Worm (Caenorhabditis elegans) whole organism, young adult: ENCODE results near the gene clec-28.

Experiments used
- F39B2.1 ChIP-seq: fragments of 200-800 bp; sonication (Bioruptor generic); IDR thresholded peaks from 2 replicates; pipeline ENCODE4 v1.3.6; 2022; ENCODE audit warnings: missing genetic modification reagents, missing genetic modification characterization, missing compliant biosample characterization
- F49E8.2 ChIP-seq: sonication (generic microtip); optimal IDR thresholded peaks from 3 replicates; lab custom pipeline; 2017; ENCODE audit warnings: missing genetic modification characterization, mild to moderate bottlenecking, missing compliant biosample characterization, antibody characterized with exemption, moderate library complexity; ENCODE audit not compliant: insufficient read depth
- F57C9.4 ChIP-seq: sonication (generic microtip); optimal IDR thresholded peaks from 2 replicates; lab custom pipeline; 2017; ENCODE audit warnings: mild to moderate bottlenecking, missing genetic modification characterization, missing compliant biosample characterization
- ama-1 ChIP-seq, 3 experiments: fragments of 150-350 bp in 1 of 3; sonication (generic microtip) in 2 of 3; optimal IDR thresholded peaks; 2 replicates each; lab custom pipeline; 2014 to 2018; ENCODE audit warnings: missing biosample characterization in 2 of 3, missing genetic modification characterization in 2 of 3, missing genetic modification reagents in 2 of 3
- athp-1 ChIP-seq: sonication (generic microtip); optimal IDR thresholded peaks from 2 replicates; lab custom pipeline; 2017; ENCODE audit warnings: mild to moderate bottlenecking, missing genetic modification characterization, missing compliant biosample characterization
- attf-6 ChIP-seq: fragments of 200-800 bp; sonication (Bioruptor generic); IDR thresholded peaks from 2 replicates; pipeline ENCODE4 v1.3.6; 2022; ENCODE audit warnings: missing genetic modification reagents, missing genetic modification characterization, missing compliant biosample characterization
- bed-1 ChIP-seq: fragments of 200-800 bp; sonication (Bioruptor generic); IDR thresholded peaks from 2 replicates; pipeline ENCODE4 v1.3.6; 2022; ENCODE audit warnings: missing genetic modification reagents, missing genetic modification characterization, missing compliant biosample characterization
- bed-2 ChIP-seq: fragments of 200-800 bp; sonication (Bioruptor generic); IDR thresholded peaks from 2 replicates; pipeline ENCODE4 v1.3.6; 2022; ENCODE audit warnings: missing genetic modification reagents, missing genetic modification characterization, missing compliant biosample characterization
- cebp-1 ChIP-seq, 2 experiments: fragments of 200-800 bp in 1 of 2; sonication (Bioruptor generic) in 1 of 2; sonication (generic microtip) in 1 of 2; IDR thresholded peaks in 1 of 2; optimal IDR thresholded peaks in 1 of 2; 2 replicates each; pipeline versions ENCODE4 v1.3.6 to Lab custom; 2017 to 2022; ENCODE audit warnings: missing compliant biosample characterization in 2 of 2, missing genetic modification characterization in 2 of 2, mild to moderate bottlenecking in 1 of 2, missing genetic modification reagents in 1 of 2, moderate library complexity in 1 of 2
- ceh-100 ChIP-seq: fragments of 200-800 bp; sonication (Bioruptor generic); IDR thresholded peaks from 2 replicates; pipeline ENCODE4 v1.3.6; 2022; ENCODE audit warnings: missing genetic modification reagents, missing genetic modification characterization, missing compliant biosample characterization
- ceh-40 ChIP-seq: fragments of 200-800 bp; sonication (Bioruptor generic); IDR thresholded peaks from 2 replicates; pipeline ENCODE4 v1.3.6; 2022; ENCODE audit warnings: missing genetic modification characterization, missing compliant biosample characterization
- ceh-58 ChIP-seq: fragments of 200-800 bp; sonication (Bioruptor generic); IDR thresholded peaks from 2 replicates; pipeline ENCODE4 v1.3.6; 2022; ENCODE audit warnings: missing genetic modification characterization, missing compliant biosample characterization
- ceh-91 ChIP-seq: fragments of 200-800 bp; sonication (Bioruptor generic); IDR thresholded peaks from 2 replicates; pipeline ENCODE4 v1.3.6; 2022; ENCODE audit warnings: missing genetic modification reagents, missing genetic modification characterization, missing compliant biosample characterization
- dox-1 ChIP-seq: fragments of 200-800 bp; sonication (Bioruptor generic); IDR thresholded peaks from 2 replicates; pipeline ENCODE4 v1.3.6; 2022; ENCODE audit warnings: missing genetic modification reagents, missing genetic modification characterization, missing compliant biosample characterization
- dpff-1 ChIP-seq: sonication (generic microtip); optimal IDR thresholded peaks from 2 replicates; lab custom pipeline; 2017; ENCODE audit warnings: mild to moderate bottlenecking, missing genetic modification characterization, missing compliant biosample characterization
- egl-44 ChIP-seq: fragments of 200-800 bp; sonication (Bioruptor generic); IDR thresholded peaks from 2 replicates; pipeline ENCODE4 v1.3.6; 2022; ENCODE audit warnings: missing genetic modification reagents, missing genetic modification characterization, missing compliant biosample characterization
- egrh-3 ChIP-seq: fragments of 200-800 bp; sonication (Bioruptor generic); IDR thresholded peaks from 2 replicates; pipeline ENCODE4 v1.3.6; 2022; ENCODE audit warnings: missing genetic modification reagents, missing genetic modification characterization, missing compliant biosample characterization
- ekl-4 ChIP-seq: fragments of 200-800 bp; sonication (Bioruptor generic); IDR thresholded peaks from 2 replicates; pipeline ENCODE4 v1.3.6; 2022; ENCODE audit warnings: missing genetic modification reagents, missing genetic modification characterization, missing compliant biosample characterization
- fkh-3 ChIP-seq: sonication (generic microtip); optimal IDR thresholded peaks from 2 replicates; lab custom pipeline; 2016; ENCODE audit warnings: mild to moderate bottlenecking, missing genetic modification characterization, missing compliant biosample characterization
- gei-17 ChIP-seq: fragments of 200-800 bp; sonication (Bioruptor generic); optimal IDR thresholded peaks from 2 replicates; lab custom pipeline; 2018; ENCODE audit warnings: mild to moderate bottlenecking, missing genetic modification characterization, missing compliant biosample characterization
- hlh-26 ChIP-seq: fragments of 200-800 bp; sonication (Bioruptor generic); conservative IDR thresholded peaks from 2 replicates; pipeline ENCODE4 v1.3.6; 2022; ENCODE audit warnings: missing genetic modification reagents, missing genetic modification characterization, missing compliant biosample characterization
- hmg-20 ChIP-seq: fragments of 200-800 bp; sonication (Bioruptor generic); IDR thresholded peaks from 2 replicates; pipeline ENCODE4 v1.3.6; 2022; ENCODE audit warnings: missing genetic modification reagents, missing genetic modification characterization, missing compliant biosample characterization
- let-526 ChIP-seq: fragments of 200-800 bp; sonication (Bioruptor generic); IDR thresholded peaks from 2 replicates; pipeline ENCODE4 v1.3.6; 2022; ENCODE audit warnings: missing genetic modification reagents, missing genetic modification characterization, missing compliant biosample characterization
- lin-26 ChIP-seq: fragments of 200-800 bp; sonication (Bioruptor generic); IDR thresholded peaks from 2 replicates; pipeline ENCODE4 v1.3.6; 2022; ENCODE audit warnings: missing genetic modification reagents, missing genetic modification characterization, missing compliant biosample characterization
- lsl-1 ChIP-seq: fragments of 200-800 bp; sonication (Bioruptor generic); optimal IDR thresholded peaks from 2 replicates; lab custom pipeline; 2018; ENCODE audit warnings: mild to moderate bottlenecking, missing genetic modification characterization, moderate library complexity, missing compliant biosample characterization
- madf-6 ChIP-seq: fragments of 200-800 bp; sonication (Bioruptor generic); IDR thresholded peaks from 2 replicates; pipeline ENCODE4 v1.3.6; 2022; ENCODE audit warnings: missing genetic modification reagents, missing genetic modification characterization, missing compliant biosample characterization
- mel-28 ChIP-seq: sonication (generic microtip); optimal IDR thresholded peaks from 2 replicates; lab custom pipeline; 2016; ENCODE audit warnings: borderline replicate concordance, mild to moderate bottlenecking, missing genetic modification characterization, missing compliant biosample characterization
- nfya-2 ChIP-seq: fragments of 200-800 bp; sonication (Bioruptor generic); IDR thresholded peaks from 2 replicates; pipeline ENCODE4 v1.3.6; 2022; ENCODE audit warnings: missing genetic modification reagents, missing genetic modification characterization, missing compliant biosample characterization
- nhr-90 ChIP-seq: sonication (generic microtip); optimal IDR thresholded peaks from 2 replicates; lab custom pipeline; 2016; ENCODE audit warnings: missing genotype, mild to moderate bottlenecking, missing genetic modification characterization, missing compliant biosample characterization
- pbrm-1 ChIP-seq: fragments of 200-800 bp; sonication (Bioruptor generic); IDR thresholded peaks from 2 replicates; pipeline ENCODE4 v1.3.6; 2022; ENCODE audit warnings: missing genetic modification reagents, missing genetic modification characterization, missing compliant biosample characterization
- sptf-2 ChIP-seq: fragments of 200-800 bp; sonication (Bioruptor generic); optimal IDR thresholded peaks from 2 replicates; lab custom pipeline; 2018; ENCODE audit warnings: mild to moderate bottlenecking, missing genetic modification characterization, missing compliant biosample characterization
- tbp1 ChIP-seq: fragments of 200-800 bp; sonication (Bioruptor generic); optimal IDR thresholded peaks from 2 replicates; lab custom pipeline; 2018; ENCODE audit warnings: mild to moderate bottlenecking, missing genetic modification characterization, missing compliant biosample characterization
- tbx-9 ChIP-seq: sonication (generic microtip); optimal IDR thresholded peaks from 2 replicates; lab custom pipeline; 2016; ENCODE audit warnings: borderline replicate concordance, missing genetic modification characterization, inconsistent platforms, missing compliant biosample characterization
- zim-3 ChIP-seq: sonication (generic microtip); optimal IDR thresholded peaks from 2 replicates; lab custom pipeline; 2017; ENCODE audit warnings: mild to moderate bottlenecking, missing genetic modification characterization, moderate library complexity, missing compliant biosample characterization
- ztf-3 ChIP-seq: fragments of 200-800 bp; sonication (Bioruptor generic); optimal IDR thresholded peaks from 2 replicates; lab custom pipeline; 2018; ENCODE audit warnings: mild to moderate bottlenecking, missing genetic modification characterization, missing compliant biosample characterization
- ztf-6 ChIP-seq: fragments of 200-800 bp; sonication (Bioruptor generic); IDR thresholded peaks from 2 replicates; pipeline ENCODE4 v1.3.6; 2022; ENCODE audit warnings: missing genetic modification reagents, missing genetic modification characterization, missing compliant biosample characterization

clec-28 gene

ce11 chrV:16853956-16854683 is 11.4 kb upstream of the clec-28 start, which contains the start of the genes clec-35 and clec-27:
Gene clec-35, minus strand, starts transcription at chrV:16854056.
Gene clec-27, plus strand, starts transcription at chrV:16854633.
- TF ChIP-seq fkh-3 (tag; lab: Kevin White, UChicago) (no peak), zim-3 (no peak), tbx-9 (tag; lab: Kevin White, UChicago) (no peak), madf-6 (GFP tag; lab: Robert Waterston, UW) (no peak), F49E8.2 (tag; lab: Kevin White, UChicago) (no peak), ztf-3 (GFP tag; lab: Kevin White, UChicago) (no peak), hmg-20 (GFP tag; lab: Robert Waterston, UW) (no peak), tbp1 (no peak), F57C9.4 (tag; lab: Kevin White, UChicago) (no peak), ztf-6 (GFP tag; lab: Robert Waterston, UW) (no peak), athp-1 (tag; lab: Kevin White, UChicago) (no peak), dpff-1 (no peak), nfya-2 (GFP tag; lab: Robert Waterston, UW) (no peak), pbrm-1 (GFP tag; lab: Robert Waterston, UW) (no peak), ceh-40 (GFP tag; lab: Robert Waterston, UW) (no peak), dox-1 (GFP tag; lab: Robert Waterston, UW) (no peak), egrh-3 (GFP tag; lab: Robert Waterston, UW) (no peak), F39B2.1 (no peak), egl-44 (no peak), mel-28 (tag; lab: Kevin White, UChicago) (no peak)
- TF ChIP-seq, all 124 proteins: peak for 0

DNA sequence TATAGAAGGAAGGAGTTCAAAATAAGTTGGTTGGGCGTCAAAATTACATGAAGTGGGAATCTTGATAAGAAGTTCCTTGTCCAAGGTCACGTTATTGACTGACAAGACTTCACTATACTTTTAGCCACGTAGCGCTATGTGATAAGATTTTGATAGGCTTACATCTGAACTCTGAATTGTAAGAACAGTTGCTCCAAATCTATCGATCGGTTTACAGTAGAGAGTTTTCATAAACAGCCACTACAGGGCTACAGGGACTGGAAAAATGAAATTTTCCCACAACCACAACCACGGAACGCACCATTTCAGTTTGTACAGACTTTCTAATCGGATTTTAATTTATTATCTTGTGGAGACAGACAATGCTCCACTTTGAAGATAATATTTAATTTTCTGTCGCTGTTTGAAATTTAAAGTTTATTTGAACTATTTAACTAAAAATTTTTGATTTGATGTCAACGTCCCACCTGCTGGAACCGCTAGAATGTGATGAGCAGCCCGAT is 7.5 kb upstream of the clec-28 start, which contains the start of the genes clec-31 and clec-22:
TSS of gene clec-31 (minus strand) at position 101 of the 503 bp plus-strand sequence.
TSS of gene clec-22 (plus strand) at position 453 of the 503 bp plus-strand sequence.
- TF ChIP-seq ztf-3 (GFP tag; lab: Kevin White, UChicago) (no peak), bed-1 (GFP tag; lab: Robert Waterston, UW) (no peak), ekl-4 (no peak), lin-26 (GFP tag; lab: Robert Waterston, UW) (no peak), hlh-26 (no peak), let-526 (GFP tag; lab: Robert Waterston, UW) (no peak), madf-6 (GFP tag; lab: Robert Waterston, UW) (no peak), pbrm-1 (GFP tag; lab: Robert Waterston, UW) (no peak), lsl-1 (GFP tag; lab: Kevin White, UChicago) (no peak)

DNA sequence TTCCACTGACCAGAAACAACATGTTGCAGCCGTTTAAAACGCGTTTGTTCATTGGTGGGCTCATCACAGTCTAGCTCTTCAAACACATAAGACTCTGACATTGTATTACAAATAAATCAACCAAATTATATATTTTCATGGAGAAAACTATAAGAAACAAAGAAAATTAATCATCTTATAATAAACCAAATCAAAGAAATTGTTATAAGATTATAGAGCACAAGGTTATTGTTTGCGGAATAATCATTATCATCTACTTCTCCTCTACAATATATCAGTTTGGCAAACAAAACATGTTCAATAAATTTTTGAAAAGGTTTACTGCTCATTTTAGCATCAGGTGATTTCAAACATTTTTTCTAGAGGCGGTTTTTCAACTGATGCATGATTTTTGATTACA is 3.8 kb upstream of the clec-28 start, which contains the start of the genes clec-32 and clec-24:
TSS of gene clec-32 (minus strand) at position 101 of the 400 bp plus-strand sequence.
TSS of gene clec-24 (plus strand) at position 294 of the 400 bp plus-strand sequence.
- TF ChIP-seq ceh-58 (GFP tag; lab: Robert Waterston, UW) (no peak), gei-17 (no peak), ceh-40 (GFP tag; lab: Robert Waterston, UW) (no peak), ceh-100 (GFP tag; lab: Robert Waterston, UW) (no peak), athp-1 (tag; lab: Kevin White, UChicago) (no peak), sptf-2 (GFP tag; lab: Kevin White, UChicago) (no peak), fkh-3 (tag; lab: Kevin White, UChicago) (no peak), ama-1 (optimal IDR thresholded peaks at IDR 0.05; lab: Kevin White, UChicago) (no peak), ama-1 (GFP tag; optimal IDR thresholded peaks at IDR 0.05; lab: Kevin White, UChicago) (no peak), nhr-90 (tag; lab: Kevin White, UChicago) (no peak), attf-6 (GFP tag; lab: Robert Waterston, UW) (no peak), zim-3 (no peak), cebp-1 (GFP tag; IDR thresholded peaks at IDR 0.05; lab: Robert Waterston, UW) (no peak), cebp-1 (tag; optimal IDR thresholded peaks at IDR 0.05; lab: Kevin White, UChicago) (no peak), bed-2 (no peak), ceh-91 (no peak)
